Worm (Caenorhabditis elegans) whole organism, L3 larva: ENCODE results near the gene str-103.

ENCODE experiments used
- R02D3.7 ChIP-seq: fragments of 150-350 bp; optimal IDR thresholded peaks from 2 replicates; lab custom pipeline; 2014; ENCODE audit warnings: missing biosample characterization, missing genetic modification characterization
- ZK546.5 ChIP-seq: sonication (generic microtip); optimal IDR thresholded peaks from 2 replicates; lab custom pipeline; 2017; ENCODE audit warnings: missing biosample characterization, missing genetic modification characterization
- ama-1 ChIP-seq: fragments of 150-350 bp; optimal IDR thresholded peaks from 2 replicates; lab custom pipeline; 2018
- ceh-16 ChIP-seq: sonication (generic microtip); optimal IDR thresholded peaks from 2 replicates; lab custom pipeline; 2017; ENCODE audit warnings: missing biosample characterization, missing genetic modification characterization
- ceh-9 ChIP-seq: sonication (generic microtip); optimal IDR thresholded peaks from 2 replicates; lab custom pipeline; 2018; ENCODE audit warnings: missing biosample characterization, missing genetic modification characterization
- daf-12 ChIP-seq: fragments of 150-350 bp; optimal IDR thresholded peaks from 2 replicates; lab custom pipeline; 2014; ENCODE audit warnings: missing biosample characterization, missing genetic modification reagents, missing genetic modification characterization
- egl-5 ChIP-seq: fragments of 150-350 bp; optimal IDR thresholded peaks from 2 replicates; lab custom pipeline; 2017; ENCODE audit warnings: missing biosample characterization, missing genetic modification reagents, missing genetic modification characterization, inconsistent platforms
- elt-2 ChIP-seq: sonication (generic microtip); optimal IDR thresholded peaks from 2 replicates; lab custom pipeline; 2016; ENCODE audit warnings: missing genetic modification reagents, mild to moderate bottlenecking, missing genetic modification characterization, missing compliant biosample characterization
- elt-3 ChIP-seq, 3 experiments: fragments of 150-350 bp in 1 of 3; sonication (generic microtip) in 2 of 3; optimal IDR thresholded peaks; 2 replicates in 2 of 3; 4 replicates in 1 of 3; lab custom pipeline; 2014 to 2017; ENCODE audit warnings: missing biosample characterization in 3 of 3, missing genetic modification characterization in 3 of 3
- eor-1 ChIP-seq, 2 experiments: fragments of 150-350 bp; optimal IDR thresholded peaks; 2 replicates each; lab custom pipeline; 2014 to 2018; ENCODE audit warnings: missing biosample characterization in 2 of 2, missing genetic modification characterization in 2 of 2
- fkh-2 ChIP-seq: fragments of 150-350 bp; optimal IDR thresholded peaks from 2 replicates; lab custom pipeline; 2014; ENCODE audit warnings: missing biosample characterization, missing genetic modification reagents, missing genetic modification characterization
- fos-1 ChIP-seq: fragments of 150-350 bp; optimal IDR thresholded peaks from 2 replicates; lab custom pipeline; 2014; ENCODE audit warnings: missing biosample characterization, missing genetic modification characterization
- hmg-11 ChIP-seq: sonication (generic microtip); optimal IDR thresholded peaks from 2 replicates; lab custom pipeline; 2016; ENCODE audit warnings: missing genetic modification characterization, missing compliant biosample characterization
- lin-15B ChIP-seq: fragments of 150-350 bp; optimal IDR thresholded peaks from 2 replicates; lab custom pipeline; 2014; ENCODE audit warnings: missing biosample characterization, missing genetic modification characterization
- lin-39 ChIP-seq: fragments of 150-350 bp; optimal IDR thresholded peaks from 2 replicates; lab custom pipeline; 2018; ENCODE audit warnings: missing biosample characterization, missing genetic modification reagents, missing genetic modification characterization
- mdl-1 ChIP-seq: fragments of 150-350 bp; optimal IDR thresholded peaks from 2 replicates; lab custom pipeline; 2014; ENCODE audit warnings: missing biosample characterization, missing genetic modification characterization
- mml-1 ChIP-seq: fragments of 150-350 bp; sonication (generic microtip); optimal IDR thresholded peaks from 3 replicates; lab custom pipeline; 2014; ENCODE audit warnings: missing biosample characterization, missing genetic modification characterization
- nhr-11 ChIP-seq: fragments of 150-350 bp; optimal IDR thresholded peaks from 2 replicates; lab custom pipeline; 2014; ENCODE audit warnings: missing biosample characterization, missing genetic modification characterization
- nhr-12 ChIP-seq: fragments of 150-350 bp; optimal IDR thresholded peaks from 2 replicates; lab custom pipeline; 2014; ENCODE audit warnings: missing biosample characterization, missing genetic modification characterization
- nhr-23 ChIP-seq: fragments of 150-350 bp; optimal IDR thresholded peaks from 2 replicates; lab custom pipeline; 2014; ENCODE audit warnings: missing biosample characterization, missing genetic modification reagents, missing genetic modification characterization
- nhr-237 ChIP-seq: fragments of 150-350 bp; optimal IDR thresholded peaks from 2 replicates; lab custom pipeline; 2014; ENCODE audit warnings: missing biosample characterization, missing genetic modification characterization
- nhr-25 ChIP-seq: sonication (generic microtip); optimal IDR thresholded peaks from 2 replicates; lab custom pipeline; 2017; ENCODE audit warnings: missing biosample characterization, missing genetic modification characterization
- nhr-43 ChIP-seq: sonication (generic microtip); optimal IDR thresholded peaks from 2 replicates; lab custom pipeline; 2016; ENCODE audit warnings: mild to moderate bottlenecking, missing genetic modification characterization, missing compliant biosample characterization; ENCODE audit not compliant: poor library complexity, severe bottlenecking
- nhr-76 ChIP-seq: fragments of 150-350 bp; sonication (generic microtip); optimal IDR thresholded peaks from 5 replicates; lab custom pipeline; 2014; ENCODE audit warnings: missing biosample characterization, missing genetic modification characterization
- nhr-77 ChIP-seq: fragments of 150-350 bp; optimal IDR thresholded peaks from 2 replicates; lab custom pipeline; 2014; ENCODE audit warnings: missing biosample characterization, missing genetic modification characterization
- pha-4 ChIP-seq: fragments of 150-350 bp; optimal IDR thresholded peaks from 2 replicates; lab custom pipeline; 2014; ENCODE audit warnings: missing biosample characterization, missing genetic modification reagents, missing genetic modification characterization
- pqm-1 ChIP-seq: fragments of 150-350 bp; optimal IDR thresholded peaks from 2 replicates; lab custom pipeline; 2017; ENCODE audit warnings: missing biosample characterization, missing genetic modification characterization, inconsistent platforms
- sea-2 ChIP-seq: fragments of 150-350 bp; sonication (generic microtip); optimal IDR thresholded peaks from 4 replicates; lab custom pipeline; 2014; ENCODE audit warnings: missing biosample characterization, missing genetic modification reagents, missing genetic modification characterization
- skn-1 ChIP-seq: fragments of 150-350 bp; optimal IDR thresholded peaks from 2 replicates; lab custom pipeline; 2014; ENCODE audit warnings: missing biosample characterization, missing genetic modification characterization
- snpc-4 ChIP-seq: fragments of 150-350 bp; optimal IDR thresholded peaks from 2 replicates; lab custom pipeline; 2014; ENCODE audit warnings: missing biosample characterization, missing genetic modification characterization
- tbx-2 ChIP-seq: sonication (generic microtip); optimal IDR thresholded peaks from 2 replicates; lab custom pipeline; 2016; ENCODE audit warnings: mild to moderate bottlenecking, missing genetic modification characterization, missing compliant biosample characterization
- unc-39 ChIP-seq: sonication (generic microtip); optimal IDR thresholded peaks from 4 replicates; lab custom pipeline; 2017; ENCODE audit warnings: missing biosample characterization, missing genetic modification characterization
- unc-62 ChIP-seq: fragments of 150-350 bp; sonication (generic microtip); optimal IDR thresholded peaks from 4 replicates; lab custom pipeline; 2014; ENCODE audit warnings: missing biosample characterization, missing genetic modification reagents, missing genetic modification characterization
- zag-1 ChIP-seq: fragments of 150-350 bp; optimal IDR thresholded peaks from 2 replicates; lab custom pipeline; 2014; ENCODE audit warnings: missing biosample characterization, missing genetic modification characterization
- ztf-11 ChIP-seq: fragments of 150-350 bp; optimal IDR thresholded peaks from 2 replicates; lab custom pipeline; 2014; ENCODE audit warnings: missing biosample characterization, missing genetic modification characterization
- ztf-4 ChIP-seq: fragments of 150-350 bp; optimal IDR thresholded peaks from 2 replicates; lab custom pipeline; 2014; ENCODE audit warnings: missing biosample characterization, missing genetic modification characterization

Gene str-103

ce11 chrV:16099441-16099840, 19.1 kb downstream of the str-103 start, which contains the start of gene str-7:
TSS of gene str-7 (minus strand) at chrV:16099541.
- no peak for TF ChIP-seq snpc-4
- TF ChIP-seq pqm-1 (tag; lab: Kevin White, UChicago), result peak; percentile 2

- no peak for TF ChIP-seq elt-3 (tag; optimal IDR thresholded peaks at IDR 0.05; lab: Kevin White, UChicago)
- TF ChIP-seq nhr-11 (tag; lab: Kevin White, UChicago), result no peak
- TF ChIP-seq elt-2 (tag; lab: Kevin White, UChicago), result peak; percentile 12
- peak; percentile 19 for TF ChIP-seq pqm-1 (tag; lab: Kevin White, UChicago)
Measured at ce11 chrV:16094862-16095261, 23.6 kb downstream of the str-103 start.

- no peak for TF ChIP-seq pha-4
- TF ChIP-seq mdl-1 (tag; lab: Kevin White, UChicago), result no peak
- no peak for TF ChIP-seq ama-1
- TF ChIP-seq nhr-25 (tag; lab: Kevin White, UChicago), result no peak
- no peak for TF ChIP-seq lin-15B
- no peak for TF ChIP-seq daf-12 (tag; lab: Kevin White, UChicago)
- no peak for TF ChIP-seq nhr-12 (tag; lab: Kevin White, UChicago)
- TF ChIP-seq elt-2 (tag; lab: Kevin White, UChicago), result no peak
- no peak for TF ChIP-seq nhr-76 (tag; lab: Kevin White, UChicago)
- no peak for TF ChIP-seq R02D3.7 (tag; lab: Kevin White, UChicago)
- TF ChIP-seq ZK546.5 (tag; lab: Kevin White, UChicago), result no peak
- TF ChIP-seq skn-1 (tag; lab: Kevin White, UChicago), result no peak
- no peak for TF ChIP-seq tbx-2 (tag; lab: Kevin White, UChicago)
- TF ChIP-seq ceh-16 (tag; lab: Kevin White, UChicago), result no peak
- TF ChIP-seq lin-39 (tag; lab: Kevin White, UChicago), result no peak
- TF ChIP-seq nhr-77, result no peak
- no peak for TF ChIP-seq nhr-11 (tag; lab: Kevin White, UChicago)
- no peak for TF ChIP-seq ceh-9
- TF ChIP-seq unc-39 (tag; lab: Kevin White, UChicago), result no peak
Measured at ce11 chrV:16094284-16094683, 24.2 kb downstream of the str-103 start, which contains the start of gene F22B8.7. TSS of gene F22B8.7 (plus strand) at chrV:16094584.

- TF ChIP-seq ztf-4 (tag; lab: Kevin White, UChicago) (no peak), unc-39 (tag; lab: Kevin White, UChicago) (no peak), ama-1 (no peak), nhr-77 (no peak), ztf-11 (tag; lab: Kevin White, UChicago) (no peak), nhr-43 (no peak), lin-15B (no peak), nhr-76 (tag; lab: Kevin White, UChicago) (no peak), nhr-237 (no peak), mml-1 (no peak), egl-5 (tag; lab: Kevin White, UChicago) (no peak), sea-2 (no peak), R02D3.7 (tag; lab: Kevin White, UChicago) (no peak), nhr-12 (tag; lab: Kevin White, UChicago) (no peak), nhr-25 (tag; lab: Kevin White, UChicago) (no peak), mdl-1 (tag; lab: Kevin White, UChicago) (no peak), lin-39 (tag; lab: Kevin White, UChicago) (no peak), unc-62 (GFP tag; lab: Kevin White, UChicago) (no peak)
- TF ChIP-seq, all 47 proteins: peak for 0
Measured at ce11 chrV:16090685-16091084, 27.8 kb downstream of the str-103 start, which contains the start of gene F22B8.3. TSS of gene F22B8.3 (plus strand) at chrV:16090985.

- TF ChIP-seq ama-1 (no peak), zag-1 (no peak), ceh-16 (tag; lab: Kevin White, UChicago) (no peak), mml-1 (no peak), elt-3 (tag; optimal IDR thresholded peaks at IDR 0.05; lab: Kevin White, UChicago) (no peak), nhr-12 (tag; lab: Kevin White, UChicago) (no peak), elt-2 (tag; lab: Kevin White, UChicago) (peak; percentile 18), mdl-1 (tag; lab: Kevin White, UChicago) (no peak), ztf-4 (tag; lab: Kevin White, UChicago) (no peak), fos-1 (tag; lab: Kevin White, UChicago) (no peak), pqm-1 (tag; lab: Kevin White, UChicago) (peak; percentile 68), nhr-23 (no peak), egl-5 (tag; lab: Kevin White, UChicago) (no peak), eor-1 (tag; optimal IDR thresholded peaks at IDR 0.05; lab: Kevin White, UChicago) (no peak), nhr-77 (no peak), daf-12 (tag; lab: Kevin White, UChicago) (no peak), pha-4 (peak; percentile 44), unc-39 (tag; lab: Kevin White, UChicago) (no peak), fkh-2 (no peak), hmg-11 (no peak), lin-39 (tag; lab: Kevin White, UChicago) (no peak), skn-1 (tag; lab: Kevin White, UChicago) (no peak), sea-2 (no peak)
Measured at ce11 chrV:16080678-16081077, 37.8 kb downstream of the str-103 start.
